Fruit fly (Drosophila melanogaster) whole organism, embryonic: Measurements from ENCODE around the gene spirit.

Experiments
- Adf1 ChIP-seq: fragments of 200-800 bp; sonication (Bioruptor generic); IDR thresholded peaks from 2 replicates; pipeline ENCODE4 v1.3.6; 2022; ENCODE audit warnings: missing biosample characterization, missing genetic modification characterization
- Awh ChIP-seq: fragments of 200-800 bp; sonication (Bioruptor generic); IDR thresholded peaks from 2 replicates; pipeline ENCODE4, ENCODE4 v1.3.6; 2022; ENCODE audit warnings: missing biosample characterization, missing genetic modification characterization
- BtbVII ChIP-seq: fragments of 200-800 bp; sonication (Bioruptor generic); optimal IDR thresholded peaks from 3 replicates; lab custom pipeline; 2017; ENCODE audit warnings: missing biosample characterization, mild to moderate bottlenecking, missing genetic modification characterization
- CG10565 ChIP-seq: fragments of 200-800 bp; sonication (Bioruptor generic); optimal IDR thresholded peaks from 3 replicates; lab custom pipeline; 2016; ENCODE audit warnings: missing biosample characterization, mild to moderate bottlenecking, missing genetic modification characterization
- CG11247 ChIP-seq: fragments of 200-800 bp; sonication (Bioruptor generic); IDR thresholded peaks from 2 replicates; pipeline ENCODE4 v1.3.6; 2022; ENCODE audit warnings: missing biosample characterization, missing genetic modification characterization
- CG13624 ChIP-seq: fragments of 200-800 bp; sonication (Bioruptor generic); optimal IDR thresholded peaks from 2 replicates; lab custom pipeline; 2016; ENCODE audit warnings: missing biosample characterization, missing genetic modification characterization
- CG14965 ChIP-seq: fragments of 200-800 bp; sonication (Bioruptor generic); optimal IDR thresholded peaks from 2 replicates; lab custom pipeline; 2016; ENCODE audit warnings: missing biosample characterization, missing genetic modification characterization, borderline replicate concordance
- CG15269 ChIP-seq: fragments of 200-800 bp; sonication (Bioruptor generic); optimal IDR thresholded peaks from 2 replicates; lab custom pipeline; 2018; ENCODE audit warnings: missing biosample characterization, mild to moderate bottlenecking, missing genetic modification characterization, moderate library complexity
- CG15514 ChIP-seq: fragments of 200-800 bp; sonication (Bioruptor generic); optimal IDR thresholded peaks from 3 replicates; lab custom pipeline; 2017; ENCODE audit warnings: missing biosample characterization, missing genetic modification characterization, mild to moderate bottlenecking, moderate library complexity, missing genetic modification reagents
- CG16779 ChIP-seq: fragments of 200-800 bp; sonication (Bioruptor generic); IDR thresholded peaks from 2 replicates; pipeline ENCODE4 v1.3.6; 2022; ENCODE audit warnings: missing biosample characterization, missing genetic modification characterization
- CG17328 ChIP-seq: fragments of 200-800 bp; sonication (Bioruptor generic); IDR thresholded peaks from 2 replicates; pipeline ENCODE4 v1.3.6; 2022; ENCODE audit warnings: missing biosample characterization, missing genetic modification characterization
- CG18262 ChIP-seq: fragments of 200-800 bp; optimal IDR thresholded peaks from 3 replicates; lab custom pipeline; 2019; ENCODE audit warnings: missing biosample characterization, mild to moderate bottlenecking, missing genetic modification characterization, moderate library complexity
- CG3407 ChIP-seq: fragments of 200-800 bp; sonication (Bioruptor generic); optimal IDR thresholded peaks from 2 replicates; lab custom pipeline; 2018; ENCODE audit warnings: missing biosample characterization, mild to moderate bottlenecking, missing genetic modification characterization
- CG4617 ChIP-seq: fragments of 200-800 bp; sonication (Bioruptor generic); optimal IDR thresholded peaks from 3 replicates; lab custom pipeline; 2016; ENCODE audit warnings: missing biosample characterization, missing genetic modification characterization, borderline replicate concordance
- CG4854 ChIP-seq: fragments of 200-800 bp; sonication (Bioruptor generic); optimal IDR thresholded peaks from 2 replicates; lab custom pipeline; 2016; ENCODE audit warnings: missing biosample characterization, missing genetic modification characterization, inconsistent platforms
- CG5245 ChIP-seq: fragments of 200-800 bp; sonication (Bioruptor generic); optimal IDR thresholded peaks from 3 replicates; lab custom pipeline; 2016; ENCODE audit warnings: missing biosample characterization, missing genetic modification characterization
- CG5953 ChIP-seq: fragments of 200-800 bp; sonication (Bioruptor generic); IDR thresholded peaks from 2 replicates; pipeline ENCODE4 v1.3.6; 2022; ENCODE audit warnings: missing biosample characterization, missing genetic modification characterization
- CG8089 ChIP-seq: fragments of 200-800 bp; sonication (Bioruptor generic); optimal IDR thresholded peaks from 3 replicates; lab custom pipeline; 2016; ENCODE audit warnings: missing biosample characterization, missing genetic modification characterization
- CG8359 ChIP-seq: fragments of 200-800 bp; sonication (Bioruptor generic); optimal IDR thresholded peaks from 2 replicates; lab custom pipeline; 2017; ENCODE audit warnings: missing biosample characterization, mild to moderate bottlenecking, missing genetic modification characterization, borderline replicate concordance
- CG8924 ChIP-seq: fragments of 200-800 bp; optimal IDR thresholded peaks from 3 replicates; lab custom pipeline; 2019; ENCODE audit warnings: missing biosample characterization, mild to moderate bottlenecking, missing genetic modification characterization, moderate library complexity
- CG9727 ChIP-seq: fragments of 200-800 bp; sonication (Bioruptor generic); optimal IDR thresholded peaks from 3 replicates; lab custom pipeline; 2017; ENCODE audit warnings: missing biosample characterization, mild to moderate bottlenecking, missing genetic modification characterization
- Doc3 ChIP-seq: fragments of 200-800 bp; sonication (Bioruptor generic); IDR thresholded peaks from 3 replicates; pipeline ENCODE4 v1.3.6; 2022; ENCODE audit warnings: missing biosample characterization, missing genetic modification characterization; ENCODE audit not compliant: partially characterized antibody
- Fer3 ChIP-seq: fragments of 200-800 bp; sonication (Bioruptor generic); optimal IDR thresholded peaks from 2 replicates; lab custom pipeline; 2018; ENCODE audit warnings: missing biosample characterization, mild to moderate bottlenecking, missing genetic modification characterization, moderate library complexity
- Gsc ChIP-seq: fragments of 200-800 bp; sonication (Bioruptor generic); IDR thresholded peaks from 2 replicates; pipeline ENCODE4 v1.3.6; 2022; ENCODE audit warnings: missing biosample characterization, missing genetic modification characterization
- H2.0 ChIP-seq: fragments of 200-800 bp; sonication (Bioruptor generic); IDR thresholded peaks from 2 replicates; pipeline ENCODE4 v1.3.6; 2022; ENCODE audit warnings: missing biosample characterization, missing genetic modification characterization
- Hey ChIP-seq: fragments of 200-800 bp; sonication (Bioruptor generic); optimal IDR thresholded peaks from 3 replicates; lab custom pipeline; 2018; ENCODE audit warnings: missing biosample characterization, mild to moderate bottlenecking, missing genetic modification characterization
- Med ChIP-seq: fragments of 200-800 bp; sonication (Bioruptor generic); peaks from one replicate; lab custom pipeline; 2016; ENCODE audit warnings: missing biosample characterization, missing genetic modification characterization, mild to moderate bottlenecking, inconsistent platforms, moderate library complexity
- Nf-YC ChIP-seq: fragments of 200-800 bp; optimal IDR thresholded peaks from 3 replicates; lab custom pipeline; 2019; ENCODE audit warnings: missing biosample characterization, mild to moderate bottlenecking, missing genetic modification characterization, moderate library complexity
- Sox102F ChIP-seq: fragments of 200-800 bp; sonication (Bioruptor generic); optimal IDR thresholded peaks from 2 replicates; lab custom pipeline; 2018; ENCODE audit warnings: missing biosample characterization, mild to moderate bottlenecking, missing genetic modification characterization, moderate library complexity
- Taf1 ChIP-seq: fragments of 200-800 bp; sonication (Bioruptor generic); IDR thresholded peaks from 2 replicates; pipeline ENCODE4 v1.3.6; 2022; ENCODE audit warnings: missing biosample characterization, missing genetic modification characterization
- Usf ChIP-seq: fragments of 200-800 bp; sonication (Bioruptor generic); optimal IDR thresholded peaks from 2 replicates; lab custom pipeline; 2017; ENCODE audit warnings: missing genotype, missing biosample characterization, missing genetic modification characterization
- Vsx1 ChIP-seq: fragments of 200-800 bp; sonication (Bioruptor generic); optimal IDR thresholded peaks from 2 replicates; lab custom pipeline; 2017; ENCODE audit warnings: missing biosample characterization, mild to moderate bottlenecking, missing genetic modification characterization, missing genetic modification reagents
- az2 ChIP-seq: fragments of 200-800 bp; sonication (Bioruptor generic); optimal IDR thresholded peaks from 3 replicates; lab custom pipeline; 2016; ENCODE audit warnings: missing biosample characterization, missing genetic modification characterization
- bsh ChIP-seq, 2 experiments: fragments of 200-800 bp; sonication (Bioruptor generic); optimal IDR thresholded peaks; 2 replicates each; lab custom pipeline; 2017 to 2018; ENCODE audit warnings: mild to moderate bottlenecking in 2 of 2, missing biosample characterization in 2 of 2, missing genetic modification characterization in 2 of 2, moderate library complexity in 1 of 2
- cas ChIP-seq: fragments of 200-800 bp; sonication (Bioruptor generic); IDR thresholded peaks from 2 replicates; pipeline ENCODE4 v1.3.6; 2022; ENCODE audit warnings: missing biosample characterization, missing genetic modification characterization
- cato ChIP-seq: fragments of 200-800 bp; sonication (Bioruptor generic); optimal IDR thresholded peaks from 2 replicates; lab custom pipeline; 2016; ENCODE audit warnings: missing biosample characterization, missing genetic modification characterization, borderline replicate concordance
- crp ChIP-seq, 2 experiments: fragments of 200-800 bp; sonication (Bioruptor generic); optimal IDR thresholded peaks; 2 replicates in 1 of 2; 3 replicates in 1 of 2; lab custom pipeline; 2017; ENCODE audit warnings: missing biosample characterization in 2 of 2, missing genetic modification characterization in 2 of 2, mild to moderate bottlenecking in 1 of 2, moderate library complexity in 1 of 2
- disco-r ChIP-seq: fragments of 200-800 bp; sonication (Bioruptor generic); optimal IDR thresholded peaks from 2 replicates; lab custom pipeline; 2016; ENCODE audit warnings: missing biosample characterization, missing genetic modification characterization
- ewg ChIP-seq: fragments of 200-800 bp; sonication (Bioruptor generic); optimal IDR thresholded peaks from 3 replicates; lab custom pipeline; 2017; ENCODE audit warnings: mild to moderate bottlenecking, missing biosample characterization, missing genetic modification reagents, missing genetic modification characterization
- gfzf ChIP-seq: fragments of 200-800 bp; sonication (Bioruptor generic); optimal IDR thresholded peaks from 2 replicates; lab custom pipeline; 2016; ENCODE audit warnings: missing biosample characterization, mild to moderate bottlenecking, missing genetic modification characterization, moderate library complexity
- grn ChIP-seq: fragments of 200-800 bp; sonication (Bioruptor generic); optimal IDR thresholded peaks from 3 replicates; lab custom pipeline; 2017; ENCODE audit warnings: missing biosample characterization, missing genetic modification characterization
- hkb ChIP-seq, 2 experiments: fragments of 200-800 bp in 1 of 2; fragments of >200 bp in 1 of 2; sonication (Bioruptor generic) in 1 of 2; IDR thresholded peaks in 1 of 2; optimal IDR thresholded peaks in 1 of 2; 2 replicates each; pipeline versions ENCODE4 v1.3.6 to Lab custom; 2017 to 2022; ENCODE audit warnings: missing biosample characterization in 1 of 2, missing genetic modification characterization in 1 of 2
- hth ChIP-seq: fragments of >200 bp; optimal IDR thresholded peaks from 2 replicates; lab custom pipeline; 2017; ENCODE audit warnings: inconsistent platforms
- kay ChIP-seq: fragments of 200-800 bp; sonication (Bioruptor generic); optimal IDR thresholded peaks from 2 replicates; lab custom pipeline; 2016; ENCODE audit warnings: missing biosample characterization, missing genetic modification characterization
- pb ChIP-seq: fragments of 200-800 bp; sonication (Bioruptor generic); optimal IDR thresholded peaks from 3 replicates; lab custom pipeline; 2016; ENCODE audit warnings: missing biosample characterization, missing genetic modification characterization
- rib ChIP-seq: fragments of 200-800 bp; sonication (Bioruptor generic); IDR thresholded peaks from 2 replicates; pipeline ENCODE4 v1.3.6; 2022; ENCODE audit warnings: missing biosample characterization, missing genetic modification characterization
- schlank ChIP-seq: fragments of 200-800 bp; sonication (Bioruptor generic); optimal IDR thresholded peaks from 2 replicates; lab custom pipeline; 2018; ENCODE audit warnings: missing biosample characterization, mild to moderate bottlenecking, missing genetic modification characterization
- stc ChIP-seq: fragments of 200-800 bp; sonication (Bioruptor generic); IDR thresholded peaks from 2 replicates; pipeline ENCODE4 v1.3.6; 2022; ENCODE audit warnings: missing biosample characterization, missing genetic modification characterization
- vnd ChIP-seq: fragments of 200-800 bp; sonication (Bioruptor generic); IDR thresholded peaks from 3 replicates; pipeline ENCODE4 v1.3.6; 2022; ENCODE audit warnings: missing biosample characterization, missing genetic modification characterization; ENCODE audit not compliant: partially characterized antibody
- zf30C ChIP-seq: fragments of 200-800 bp; sonication (Bioruptor generic); optimal IDR thresholded peaks from 3 replicates; lab custom pipeline; 2018; ENCODE audit warnings: missing biosample characterization, mild to moderate bottlenecking, missing genetic modification characterization

spirit gene

DNA sequence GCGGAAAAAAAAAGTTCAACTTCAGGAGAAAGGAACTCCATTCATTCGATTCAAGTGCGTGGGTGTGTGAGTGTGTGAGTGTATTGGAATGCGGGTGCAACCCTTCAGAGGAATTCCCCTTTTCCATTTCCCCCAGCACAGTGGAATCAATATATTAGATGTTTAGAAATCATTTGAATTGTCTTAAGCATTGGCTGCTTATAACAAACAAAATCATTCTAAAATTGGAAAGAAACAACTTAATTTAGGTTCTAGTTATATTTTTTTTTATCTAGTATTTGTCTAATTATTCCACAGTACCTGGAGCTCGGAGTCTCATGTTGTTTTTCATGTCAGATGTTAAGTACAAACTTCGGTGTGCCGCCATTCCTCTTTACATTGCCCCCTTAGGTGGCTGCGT, 34.4 kb downstream of the spirit start (continued):
- no peak for TF ChIP-seq ewg (GFP tag; lab: Kevin White, UChicago)
- TF ChIP-seq Doc3 (GFP tag; lab: Robert Waterston, UW) = no peak
- peak in 1 of 2 experiments; percentile 42 for TF ChIP-seq bsh (GFP tag; optimal IDR thresholded peaks at IDR 0.05; lab: Kevin White, UChicago)
- no peak; the same call in 1 of the 2 replicates for TF ChIP-seq Awh (GFP tag; lab: Robert Waterston, UW)
- no peak for TF ChIP-seq Gsc (GFP tag; lab: Robert Waterston, UW)
- no peak for TF ChIP-seq Taf1 (GFP tag; lab: Robert Waterston, UW)
- TF ChIP-seq kay (GFP tag; lab: Kevin White, UChicago) = no peak
- TF ChIP-seq cas (GFP tag; lab: Robert Waterston, UW) = no peak
- no peak for TF ChIP-seq CG8089 (GFP tag; lab: Kevin White, UChicago)
- TF ChIP-seq grn = no peak
- no peak for TF ChIP-seq CG4854 (GFP tag; lab: Kevin White, UChicago)
- TF ChIP-seq disco-r (GFP tag; lab: Kevin White, UChicago) = no peak
- no peak for TF ChIP-seq gfzf (GFP tag; lab: Kevin White, UChicago)
- TF ChIP-seq cato (GFP tag; lab: Kevin White, UChicago) = no peak
- no peak for TF ChIP-seq CG5245 (GFP tag; lab: Kevin White, UChicago)
- no peak for TF ChIP-seq pb (GFP tag; lab: Kevin White, UChicago)
- no peak for TF ChIP-seq az2 (GFP tag; lab: Kevin White, UChicago)
- TF ChIP-seq hth (lab: Kevin White, UChicago) = no peak
- no peak for TF ChIP-seq CG5953 (GFP tag; lab: Robert Waterston, UW)
- no peak for TF ChIP-seq CG13624 (GFP tag; lab: Kevin White, UChicago)
- no peak for TF ChIP-seq CG3407
- TF ChIP-seq BtbVII = peak; percentile 12
- TF ChIP-seq crp (GFP tag; optimal IDR thresholded peaks at IDR 0.05; lab: Kevin White, UChicago) = no peak
- no peak for TF ChIP-seq schlank
- no peak; the same call in 1 of the 2 replicates for TF ChIP-seq H2.0 (GFP tag; lab: Robert Waterston, UW)
- no peak for TF ChIP-seq Usf
- TF ChIP-seq CG18262 (tag; lab: Kevin White, UChicago) = peak; percentile 27
- no peak for TF ChIP-seq CG9727 (GFP tag; lab: Kevin White, UChicago)
- TF ChIP-seq CG11247 (GFP tag; lab: Robert Waterston, UW) = no peak
- TF ChIP-seq CG15514 (GFP tag; lab: Kevin White, UChicago) = peak; percentile 1
- TF ChIP-seq Nf-YC = no peak
- TF ChIP-seq vnd = no peak
- no peak for TF ChIP-seq CG4617 (GFP tag; lab: Kevin White, UChicago)
- no peak for TF ChIP-seq CG16779 (GFP tag; lab: Robert Waterston, UW)
- TF ChIP-seq hkb (optimal IDR thresholded peaks at IDR 0.05; lab: Kevin White, UChicago) = no peak
- peak; percentile 57; the same call in 1 of the 2 replicates for TF ChIP-seq hkb (GFP tag; IDR thresholded peaks at IDR 0.05; lab: Robert Waterston, UW)
- TF ChIP-seq rib (GFP tag; lab: Robert Waterston, UW) = no peak
- TF ChIP-seq Hey (tag; lab: Kevin White, UChicago) = no peak
- TF ChIP-seq Med = peak; percentile 74
- peak; percentile 41 for TF ChIP-seq CG8924 (tag; lab: Kevin White, UChicago)
- peak; percentile 38; the same call in 1 of the 2 replicates for TF ChIP-seq CG17328
- TF ChIP-seq CG15269 (tag; lab: Kevin White, UChicago) = peak; percentile 11
- no peak for TF ChIP-seq Fer3 (tag; lab: Kevin White, UChicago)
- TF ChIP-seq Sox102F (GFP tag; lab: Kevin White, UChicago) = peak; percentile 34
- TF ChIP-seq CG10565 = no peak
- no peak for TF ChIP-seq Vsx1
- TF ChIP-seq Adf1 = no peak
- peak; percentile 30; the same call in 1 of the 2 replicates for TF ChIP-seq stc (GFP tag; lab: Robert Waterston, UW)
- no peak for TF ChIP-seq zf30C (GFP tag; lab: Kevin White, UChicago)
- no peak for TF ChIP-seq CG14965
- no peak for TF ChIP-seq CG8359 (GFP tag; lab: Kevin White, UChicago)
